Fruit fly (Drosophila melanogaster) S2 (cell line): ENCODE data around the gene CG17249.

Experiments
- CG8478 ChIP-seq: fragments of >200 bp; optimal IDR thresholded peaks from 2 replicates; lab custom pipeline; 2018
- CTCF ChIP-seq, 2 experiments: fragments of >200 bp; optimal IDR thresholded peaks; 2 replicates each; lab custom pipeline; 2018

dm6 chr3L:1602064-1602832, 45.0 kb downstream of the CG17249 start, which contains the start of gene CG12104:
- TF ChIP-seq CTCF (optimal IDR thresholded peaks at IDR 0.05; lab: Kevin White, UChicago), result no peak
- no peak for TF ChIP-seq CG8478 (lab: Kevin White, UChicago)
